Worm (Caenorhabditis elegans): ENCODE results near the gene papl-1.

papl-1 gene

DNA sequence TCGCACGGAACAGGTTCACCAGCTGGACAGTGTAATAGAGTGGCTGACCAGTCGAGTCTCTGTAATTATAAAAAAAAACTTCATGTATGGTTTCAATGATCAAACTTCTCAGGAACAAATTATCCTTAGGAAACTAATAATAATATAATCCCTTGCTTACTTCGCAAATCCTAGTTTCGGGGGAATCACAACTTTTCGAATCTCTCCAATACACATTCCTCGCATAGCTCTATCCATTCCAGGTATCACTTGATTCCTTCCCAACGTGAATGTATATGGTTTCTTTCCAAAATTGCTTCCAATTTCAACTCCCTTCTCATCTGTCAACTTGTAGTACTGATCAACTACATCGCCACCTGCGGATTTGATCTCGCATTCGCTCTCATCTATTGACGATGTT, 26.8 kb upstream of the papl-1 start (continued):
- no peak for TF ChIP-seq unc-130 (GFP tag; optimal IDR thresholded peaks at IDR 0.05)

DNA sequence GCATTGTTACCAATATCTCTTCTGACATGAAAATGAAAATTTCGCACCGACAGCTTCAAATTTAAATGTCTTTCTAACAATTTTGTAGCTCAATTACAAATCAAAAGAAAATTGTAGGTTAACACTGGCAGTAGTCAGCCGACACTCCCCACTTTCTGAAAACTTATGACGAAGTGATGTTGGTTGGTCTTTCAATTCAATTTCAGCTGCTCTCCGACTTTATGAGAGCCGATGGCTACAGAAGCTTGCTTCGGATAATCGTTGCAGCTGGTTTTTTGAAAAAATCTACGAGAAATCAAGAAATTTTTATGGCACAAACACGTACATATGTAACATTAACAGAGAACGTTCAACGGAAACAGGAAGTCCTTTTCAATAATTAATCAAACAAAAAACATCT, 25.3 kb upstream of the papl-1 start, which contains the start of gene sre-20:
Gene sre-20 (minus strand): TSS at position 101 of the 400 bp plus-strand sequence.
- no peak for TF ChIP-seq nfyb-1 (GFP tag; IDR thresholded peaks at IDR 0.05)
- TF ChIP-seq ceh-58 (GFP tag; IDR thresholded peaks at IDR 0.05), result no peak
- no peak for TF ChIP-seq pbrm-1 (GFP tag; IDR thresholded peaks at IDR 0.05)
- no peak for TF ChIP-seq K12H6.12 (tag; optimal IDR thresholded peaks at IDR 0.05)
- no peak for TF ChIP-seq nhr-120 (GFP tag; IDR thresholded peaks at IDR 0.05)
- TF ChIP-seq hlh-12 (tag; optimal IDR thresholded peaks at IDR 0.05), result no peak
- TF ChIP-seq cebp-1 (GFP tag; IDR thresholded peaks at IDR 0.05), result no peak
- TF ChIP-seq cebp-1 (tag; optimal IDR thresholded peaks at IDR 0.05), result no peak
- no peak for TF ChIP-seq ztf-6 (GFP tag; IDR thresholded peaks at IDR 0.05)
- no peak for TF ChIP-seq F55B11.4 (tag; optimal IDR thresholded peaks at IDR 0.05; ENCODE audit: borderline replicate concordance, insufficient read depth)
- TF ChIP-seq tlf-1 (GFP tag; optimal IDR thresholded peaks at IDR 0.05), result no peak
- TF ChIP-seq F57C9.4 (tag; optimal IDR thresholded peaks at IDR 0.05), result no peak
- TF ChIP-seq attf-6 (GFP tag; IDR thresholded peaks at IDR 0.05), result no peak
- TF ChIP-seq B0261.1 (tag; optimal IDR thresholded peaks at IDR 0.05), result no peak
- no peak for TF ChIP-seq Y53G8AR.9 (GFP tag; conservative IDR thresholded peaks at IDR 0.05)
- no peak for TF ChIP-seq madf-8 (GFP tag; conservative IDR thresholded peaks at IDR 0.05)
- TF ChIP-seq B0019.2 (GFP tag; conservative IDR thresholded peaks at IDR 0.05), result no peak

DNA sequence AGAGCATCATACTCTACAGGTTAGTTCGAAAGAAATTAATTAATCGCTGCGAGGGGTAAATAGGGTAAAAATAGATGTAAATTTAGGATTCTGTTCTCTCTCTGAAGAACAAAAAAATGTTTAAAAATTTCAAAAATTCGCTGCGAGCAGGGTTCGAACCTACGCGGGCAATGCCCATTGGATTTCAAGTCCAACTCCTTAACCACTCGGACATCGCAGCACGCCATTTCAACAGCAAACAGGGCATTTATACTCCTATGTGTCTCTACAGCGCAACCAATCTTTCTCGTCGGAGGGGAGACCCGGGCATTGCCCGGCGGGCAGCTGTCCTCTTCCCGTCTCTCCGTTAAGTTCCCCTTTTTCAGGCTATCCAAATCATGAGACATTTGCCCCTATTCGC, 20.7 kb upstream of the papl-1 start:
- TF ChIP-seq somi-1 (GFP tag; optimal IDR thresholded peaks at IDR 0.05), result peak; percentile 65
- 0 out of 2 replicates have a peak, but pooled peaks have one; percentile 45 for TF ChIP-seq F37B4.10 (GFP tag; IDR thresholded peaks at IDR 0.05)
- no peak for TF ChIP-seq Y53F4B.3 (GFP tag; IDR thresholded peaks at IDR 0.05)
- TF ChIP-seq lsl-1 (GFP tag; optimal IDR thresholded peaks at IDR 0.05), result peak; percentile 37
- 0 out of 2 replicates have a peak, but pooled peaks have one; percentile 61 for TF ChIP-seq nhr-120 (GFP tag; IDR thresholded peaks at IDR 0.05)
- TF ChIP-seq Y95B8A.8 (GFP tag; IDR thresholded peaks at IDR 0.05), result peak; percentile 33; the same call in 1 of the 2 replicates
- TF ChIP-seq B0336.3 (GFP tag; IDR thresholded peaks at IDR 0.05), result no peak
- 0 out of 2 replicates have a peak, but pooled peaks have one; percentile 53 for TF ChIP-seq ztf-6 (GFP tag; IDR thresholded peaks at IDR 0.05)
- TF ChIP-seq hlh-12 (tag; optimal IDR thresholded peaks at IDR 0.05), result peak; percentile 4
- peak; percentile 8 to 22 for TF ChIP-seq let-607 (tag; optimal IDR thresholded peaks at IDR 0.05)
- no peak for TF ChIP-seq lin-35 (GFP tag; optimal IDR thresholded peaks at IDR 0.05)
- 0 out of 2 replicates have a peak, but pooled peaks have one; percentile 45 for TF ChIP-seq sea-2 (GFP tag; IDR thresholded peaks at IDR 0.05)
- peak; percentile 64; the same call in 1 of the 2 replicates for TF ChIP-seq aptf-2 (GFP tag; conservative IDR thresholded peaks at IDR 0.05)
- peak; percentile 4 for TF ChIP-seq atf-7 (tag; optimal IDR thresholded peaks at IDR 0.05)
- peak; percentile 71 for TF ChIP-seq T07F8.4 (tag; optimal IDR thresholded peaks at IDR 0.05)
- TF ChIP-seq snpc-1.3 (tag; optimal IDR thresholded peaks at IDR 0.05; ENCODE audit: insufficient read depth), result peak; percentile 69
- TF ChIP-seq unc-130 (GFP tag; optimal IDR thresholded peaks at IDR 0.05), result peak; percentile 17
- no peak for TF ChIP-seq bed-2 (GFP tag; IDR thresholded peaks at IDR 0.05)
- TF ChIP-seq snpc-3.4 (tag; optimal IDR thresholded peaks at IDR 0.05), result peak; percentile 65
- peak; percentile 66 for TF ChIP-seq F52B5.7 (tag; optimal IDR thresholded peaks at IDR 0.05)
- peak; percentile 59 for TF ChIP-seq sptf-2 (GFP tag; optimal IDR thresholded peaks at IDR 0.05)
- TF ChIP-seq ztf-18 (tag; optimal IDR thresholded peaks at IDR 0.05), result peak; percentile 79
- no peak for TF ChIP-seq ztf-3 (GFP tag; optimal IDR thresholded peaks at IDR 0.05)
- 0 out of 2 replicates have a peak, but pooled peaks have one; percentile 21 for TF ChIP-seq C17E4.6 (GFP tag; IDR thresholded peaks at IDR 0.05)
- peak; percentile 44 for TF ChIP-seq K12H6.12 (tag; optimal IDR thresholded peaks at IDR 0.05)
- TF ChIP-seq nhr-27 (tag; optimal IDR thresholded peaks at IDR 0.05), result peak; percentile 17
- no peak for TF ChIP-seq B0019.2 (GFP tag; conservative IDR thresholded peaks at IDR 0.05)
- TF ChIP-seq zim-3 (tag; optimal IDR thresholded peaks at IDR 0.05), result peak; percentile 91
- no peak for TF ChIP-seq lin-54 (GFP tag; optimal IDR thresholded peaks at IDR 0.05)
- TF ChIP-seq B0261.1 (tag; optimal IDR thresholded peaks at IDR 0.05), result peak; percentile 85
- peak; percentile 75 for TF ChIP-seq nfyb-1 (GFP tag; IDR thresholded peaks at IDR 0.05)
- TF ChIP-seq nhr-90 (tag; optimal IDR thresholded peaks at IDR 0.05), result peak; percentile 75
- TF ChIP-seq rcor-1 (GFP tag; IDR thresholded peaks at IDR 0.05), result peak; percentile 49
- TF ChIP-seq D2030.7 (GFP tag; IDR thresholded peaks at IDR 0.05), result peak; percentile 68

Data from whole organism, young adult.